Worm (Caenorhabditis elegans): ENCODE measurements around the gene sri-25.

ce11 chrV:15189567-15189966 is 27.2 kb upstream of the sri-25 start, which contains the start of gene cyn-3:
- TF ChIP-seq jun-1 (tag; optimal IDR thresholded peaks at IDR 0.05): peak; percentile 73
- TF ChIP-seq elt-3 (tag; optimal IDR thresholded peaks at IDR 0.05): no peak
- no peak for TF ChIP-seq ZK546.5 (tag; optimal IDR thresholded peaks at IDR 0.05)
- no peak for TF ChIP-seq nhr-12 (tag; optimal IDR thresholded peaks at IDR 0.05)
- TF ChIP-seq ztf-11 (tag; optimal IDR thresholded peaks at IDR 0.05): no peak
- peak; percentile 98 for TF ChIP-seq pha-4 (tag; optimal IDR thresholded peaks at IDR 0.05)
- no peak for TF ChIP-seq aly-2 (tag; optimal IDR thresholded peaks at IDR 0.05)
- peak; percentile 69 for TF ChIP-seq ama-1 (optimal IDR thresholded peaks at IDR 0.05)
- TF ChIP-seq egl-27 (tag; optimal IDR thresholded peaks at IDR 0.05): peak; percentile 38
